Fruit fly (Drosophila melanogaster): Measurements from ENCODE around the gene CG13875.

The CG13875 gene

DNA sequence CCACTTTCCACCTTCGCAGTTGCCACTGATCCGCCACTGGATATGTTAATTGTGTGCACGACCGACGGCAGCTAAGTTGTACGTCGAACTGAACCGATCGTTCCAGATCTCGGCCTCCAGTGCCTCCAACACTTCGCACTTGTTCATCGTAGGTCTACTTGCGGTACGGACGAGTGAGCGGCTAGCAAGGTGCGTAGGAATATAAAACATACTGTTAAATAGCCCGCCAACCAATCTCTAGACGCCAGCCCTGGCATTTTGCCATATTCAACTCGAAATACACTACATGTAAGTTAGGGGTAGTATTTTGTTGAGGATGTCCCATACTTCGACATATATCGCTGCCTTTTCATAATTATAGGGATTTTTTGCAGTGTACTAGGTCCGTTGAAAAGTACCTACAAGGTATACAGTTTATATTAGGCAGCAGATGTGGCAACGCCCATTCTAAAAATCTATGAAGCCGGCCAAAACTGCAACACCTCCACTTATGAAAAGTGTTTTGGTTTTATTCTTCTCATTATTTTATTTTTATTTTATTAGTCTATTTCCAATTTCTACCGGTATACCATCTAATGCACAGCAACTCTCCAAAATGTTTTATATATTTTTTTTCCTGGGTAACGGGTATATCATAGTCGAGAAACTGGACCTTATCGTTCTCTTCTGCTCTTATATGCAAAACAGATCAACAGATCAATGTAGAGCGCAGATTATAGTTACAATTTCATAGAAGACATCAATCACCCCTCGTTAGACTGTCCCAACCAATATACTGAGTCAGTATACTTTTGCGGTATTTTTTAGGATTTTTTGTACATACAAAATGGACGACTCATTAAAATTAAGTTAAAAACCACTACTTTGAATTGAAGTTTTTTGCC is 43.5 kb downstream of the CG13875 start, which contains the start of the genes pyx and CG33229 (continued):
- TF ChIP-seq ci (GFP tag; IDR thresholded peaks at IDR 0.05) (peak; percentile 64), CG6272 (GFP tag; IDR thresholded peaks at IDR 0.05) (peak; percentile 77), CG3847 (GFP tag; IDR thresholded peaks at IDR 0.05) (peak; percentile 87), eve (GFP tag; optimal IDR thresholded peaks at IDR 0.05) (no peak), CG33557 (GFP tag; optimal IDR thresholded peaks at IDR 0.05) (peak; percentile 41), kni (GFP tag; optimal IDR thresholded peaks at IDR 0.05) (peak; percentile 29), Poxn (GFP tag; IDR thresholded peaks at IDR 0.05) (peak; percentile 40; the same call in 1 of the 2 replicates), gcm (GFP tag; optimal IDR thresholded peaks at IDR 0.05) (peak; percentile 47), Dfd (GFP tag; optimal IDR thresholded peaks at IDR 0.05) (no peak), pita (GFP tag; optimal IDR thresholded peaks at IDR 0.05) (no peak), Atf-2 (GFP tag; optimal IDR thresholded peaks at IDR 0.05) (peak; percentile 78), CG10959 (GFP tag; IDR thresholded peaks at IDR 0.05) (0 out of 2 replicates have a peak, but pooled peaks have one; percentile 21), CG34224 (GFP tag; IDR thresholded peaks at IDR 0.05; ENCODE audit: partially characterized antibody) (no peak), CG18599 (GFP tag; optimal IDR thresholded peaks at IDR 0.05) (peak; percentile 82), jing (GFP tag; optimal IDR thresholded peaks at IDR 0.05) (no peak), CG1647 (GFP tag; optimal IDR thresholded peaks at IDR 0.05) (peak; percentile 89), CG43689 (GFP tag; IDR thresholded peaks at IDR 0.05) (peak; percentile 60), Dbx (GFP tag; IDR thresholded peaks at IDR 0.05) (peak; percentile 86), twi (tag; optimal IDR thresholded peaks at IDR 0.05) (peak; percentile 77), lmd (GFP tag; IDR thresholded peaks at IDR 0.05) (peak; percentile 91), tin (GFP tag; optimal IDR thresholded peaks at IDR 0.05) (peak; percentile 87), MESR4 (GFP tag; optimal IDR thresholded peaks at IDR 0.05) (no peak), CG8089 (GFP tag; optimal IDR thresholded peaks at IDR 0.05) (peak; percentile 66), nmo (GFP tag; optimal IDR thresholded peaks at IDR 0.05) (peak; percentile 91), CG14441 (GFP tag; IDR thresholded peaks at IDR 0.05) (peak; percentile 82), CG31441 (GFP tag; IDR thresholded peaks at IDR 0.05) (peak; percentile 80; the same call in 1 of the 2 replicates), Neu2 (GFP tag; optimal IDR thresholded peaks at IDR 0.05; ENCODE audit: borderline replicate concordance) (peak; percentile 5), repo (GFP tag; optimal IDR thresholded peaks at IDR 0.05) (peak; percentile 57), CG7372 (GFP tag; IDR thresholded peaks at IDR 0.05) (peak; percentile 87), CG10209 (GFP tag; optimal IDR thresholded peaks at IDR 0.05) (peak; percentile 85), CG1602 (GFP tag; optimal IDR thresholded peaks at IDR 0.05) (peak; percentile 86), Fer1 (GFP tag; optimal IDR thresholded peaks at IDR 0.05) (peak; percentile 55), z (GFP tag; IDR thresholded peaks at IDR 0.05) (no peak), croc (GFP tag; conservative IDR thresholded peaks at IDR 0.05) (peak; percentile 56; the same call in 1 of the 3 replicates), CG5953 (GFP tag; IDR thresholded peaks at IDR 0.05) (peak; percentile 69), gcm2 (GFP tag; optimal IDR thresholded peaks at IDR 0.05) (peak; percentile 74), CG13296 (GFP tag; optimal IDR thresholded peaks at IDR 0.05) (peak; percentile 77), gt (GFP tag; IDR thresholded peaks at IDR 0.05) (no peak; the same call in 1 of the 2 replicates), her (GFP tag; optimal IDR thresholded peaks at IDR 0.05) (peak; percentile 28), Kr (GFP tag; optimal IDR thresholded peaks at IDR 0.05) (no peak), CG9817 (tag; optimal IDR thresholded peaks at IDR 0.05) (peak; percentile 90), eyg (GFP tag; optimal IDR thresholded peaks at IDR 0.05) (peak; percentile 48), lilli (GFP tag; optimal IDR thresholded peaks at IDR 0.05) (peak; percentile 92), disco-r (GFP tag; optimal IDR thresholded peaks at IDR 0.05) (peak; percentile 75), caup (GFP tag; optimal IDR thresholded peaks at IDR 0.05; ENCODE audit: severe bottlenecking) (peak; percentile 77), CG13123 (GFP tag; optimal IDR thresholded peaks at IDR 0.05) (peak; percentile 79), CG4730 (GFP tag; IDR thresholded peaks at IDR 0.05) (peak; percentile 64), zen (tag; optimal IDR thresholded peaks at IDR 0.05) (peak; percentile 77), Asciz (GFP tag; optimal IDR thresholded peaks at IDR 0.05) (peak; percentile 64)

Measured in whole organism, embryonic.